Fruit fly (Drosophila melanogaster) whole organism: Measurements from ENCODE around the gene LManI.

ENCODE experiments used
- CG8478 ChIP-seq: fragments of >200 bp; optimal IDR thresholded peaks from 2 replicates; lab custom pipeline; 2018; ENCODE audit warnings: inconsistent platforms
- Dll ChIP-seq: fragments of >200 bp; optimal IDR thresholded peaks from 2 replicates; lab custom pipeline; 2017
- EcR ChIP-seq, 2 experiments: fragments of >200 bp; optimal IDR thresholded peaks; 2 replicates each; lab custom pipeline; 2017; ENCODE audit warnings: missing biosample characterization in 2 of 2, missing genetic modification characterization in 2 of 2, missing genetic modification reagents in 2 of 2
- pan ChIP-seq: fragments of >200 bp; optimal IDR thresholded peaks from 2 replicates; lab custom pipeline; 2017
- psq ChIP-seq: fragments of >200 bp; optimal IDR thresholded peaks from 2 replicates; lab custom pipeline; 2017
- usp ChIP-seq: fragments of >200 bp; optimal IDR thresholded peaks from 2 replicates; lab custom pipeline; 2017; ENCODE audit warnings: missing biosample characterization, missing genetic modification characterization, mixed read lengths

LManI gene

DNA sequence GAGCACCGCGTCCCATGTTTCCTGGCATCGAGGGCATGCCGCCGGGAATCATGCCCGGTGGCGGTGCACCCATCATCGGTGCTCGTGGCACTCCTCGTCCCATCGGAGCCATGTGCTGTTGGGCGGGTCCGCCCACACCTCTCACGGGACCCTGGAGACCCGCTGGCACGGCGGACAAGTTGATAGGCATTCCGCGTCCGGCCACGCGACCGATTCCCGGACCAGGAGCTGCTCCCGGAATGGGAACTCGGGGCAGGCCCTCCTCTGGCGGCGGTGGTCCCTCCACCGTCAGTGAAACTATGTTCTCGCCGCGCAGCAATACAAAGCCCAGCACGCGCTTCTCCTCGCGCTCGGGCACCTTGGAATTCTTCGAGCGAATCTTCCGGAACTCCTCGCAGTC is 31.4 kb downstream of the LManI start:
- TF ChIP-seq CG8478 (lab: Kevin White, UChicago): no peak
- TF ChIP-seq psq (lab: Kevin White, UChicago): no peak
- TF ChIP-seq pan: no peak

DNA sequence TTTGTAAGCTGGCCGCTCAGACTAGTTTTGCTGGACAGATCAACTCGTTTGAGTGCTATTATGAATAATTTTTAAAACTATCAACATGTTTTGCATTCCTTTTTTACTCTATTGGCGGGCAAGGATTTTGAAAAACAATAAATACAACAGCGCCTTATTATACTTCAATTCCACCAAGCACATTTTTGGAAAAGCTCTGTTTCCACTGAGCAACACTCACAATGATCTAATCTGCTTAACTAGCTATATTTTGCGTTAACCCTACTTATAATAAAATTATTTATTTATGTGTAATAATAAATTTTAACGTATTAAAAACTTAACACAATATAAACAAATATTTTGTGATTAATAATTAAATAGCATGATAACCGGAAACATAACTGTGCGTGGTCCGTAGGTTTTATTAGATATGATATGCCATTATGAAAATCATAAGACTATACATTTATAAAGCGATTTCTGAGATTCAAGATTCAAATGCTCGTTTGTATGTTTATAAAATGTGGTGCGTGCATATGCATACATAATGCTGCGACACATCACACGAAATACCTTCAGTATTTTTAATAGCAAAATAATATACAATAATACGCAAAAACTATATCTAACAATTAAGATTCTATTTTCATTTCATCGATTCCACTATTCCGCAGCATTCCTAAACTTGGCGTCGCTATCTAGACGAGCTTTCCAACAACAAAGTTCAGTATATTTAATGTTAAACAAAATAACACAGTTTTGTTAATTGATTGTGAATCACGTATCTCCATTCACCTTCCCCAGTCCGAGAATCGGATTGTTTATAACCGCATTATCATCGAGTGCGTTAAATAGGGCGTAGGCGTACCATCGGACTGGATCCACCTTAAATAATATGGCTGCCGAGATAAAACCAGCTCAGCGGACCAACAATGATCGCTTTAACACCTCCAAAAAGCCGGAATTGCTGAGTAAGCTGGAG is 34.1 kb downstream of the LManI start, which contains the start of the genes pie and Wdfy2:
TSS of gene pie (minus strand) at position 138 of the 964 bp plus-strand sequence.
TSS of gene Wdfy2 (plus strand) at position 649 of the 964 bp plus-strand sequence.
- no peak for TF ChIP-seq psq (lab: Kevin White, UChicago)
- TF ChIP-seq Dll (lab: Kevin White, UChicago): no peak
- no peak for TF ChIP-seq CG8478 (lab: Kevin White, UChicago)
- TF ChIP-seq usp (GFP tag; lab: Kevin White, UChicago): no peak

DNA sequence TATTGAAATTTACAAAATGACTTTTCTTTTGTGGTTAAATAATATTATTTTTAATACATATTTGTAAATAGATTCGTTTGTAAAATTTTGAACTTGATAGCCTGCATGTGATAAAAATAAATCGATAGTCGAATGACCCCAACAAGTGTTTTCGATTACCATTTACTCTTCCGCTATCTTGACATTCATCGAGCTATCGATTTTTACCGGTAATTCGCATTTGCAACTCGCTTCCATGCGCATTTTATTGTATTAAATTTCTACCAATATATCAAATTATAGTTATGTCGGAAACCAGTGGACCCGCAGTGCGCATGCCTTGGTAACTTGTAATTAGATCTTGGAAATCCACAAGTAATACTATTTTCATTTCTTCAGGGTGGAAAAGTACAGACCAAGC is 38.1 kb downstream of the LManI start, which contains the start of gene RfC3:
TSS of gene RfC3 (plus strand) at position 210 of the 400 bp plus-strand sequence.
- no peak for TF ChIP-seq pan

DNA sequence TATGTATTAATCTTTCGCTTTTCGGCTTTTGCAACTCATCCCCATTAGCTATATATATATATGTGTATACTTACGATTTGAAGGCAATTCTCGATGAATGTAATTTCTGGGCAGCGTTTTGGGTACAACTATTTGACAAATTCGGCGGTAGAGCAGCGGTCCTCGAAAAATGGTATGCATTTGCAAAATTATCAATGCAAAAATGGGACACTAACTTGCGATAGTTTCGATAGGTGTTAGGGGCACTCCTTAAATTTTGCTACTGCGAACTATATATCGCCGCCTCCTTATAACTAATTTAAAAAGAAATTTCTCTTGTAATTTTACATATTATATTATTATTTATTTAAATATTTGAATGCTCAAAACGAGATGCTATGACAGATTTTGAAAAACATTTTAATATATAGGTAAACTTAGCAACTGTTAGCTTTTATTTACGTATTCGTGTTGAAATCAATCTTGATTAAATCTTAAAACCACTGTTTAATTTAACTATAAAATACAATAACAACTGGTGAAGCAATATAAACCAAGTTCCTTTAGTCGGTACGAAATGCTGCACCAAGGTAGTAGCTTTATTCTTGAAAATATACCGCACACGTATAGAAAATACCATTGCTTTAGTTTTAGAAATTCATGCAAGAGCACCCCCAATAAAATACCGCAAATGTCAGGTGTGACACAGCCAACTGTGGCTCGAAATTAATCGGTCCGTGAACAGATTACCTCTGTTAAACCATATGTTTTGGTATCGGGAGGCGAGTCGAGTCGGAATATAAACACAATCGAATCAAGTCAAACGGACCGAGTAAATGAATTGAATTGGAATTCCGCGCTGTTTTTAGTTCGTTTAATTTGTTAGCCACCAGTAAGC is 43.6 kb downstream of the LManI start, which contains the start of the genes CG5355 and Klp31E:
TSS of gene CG5355 (minus strand) at position 213 of the 877 bp plus-strand sequence.
TSS of gene Klp31E (plus strand) at position 767 of the 877 bp plus-strand sequence.
- TF ChIP-seq psq (lab: Kevin White, UChicago) (no peak), pan (no peak), Dll (lab: Kevin White, UChicago) (no peak), EcR (GFP tag; optimal IDR thresholded peaks at IDR 0.05; lab: Kevin White, UChicago) (no peak), CG8478 (lab: Kevin White, UChicago) (no peak), usp (GFP tag; lab: Kevin White, UChicago) (no peak)

DNA sequence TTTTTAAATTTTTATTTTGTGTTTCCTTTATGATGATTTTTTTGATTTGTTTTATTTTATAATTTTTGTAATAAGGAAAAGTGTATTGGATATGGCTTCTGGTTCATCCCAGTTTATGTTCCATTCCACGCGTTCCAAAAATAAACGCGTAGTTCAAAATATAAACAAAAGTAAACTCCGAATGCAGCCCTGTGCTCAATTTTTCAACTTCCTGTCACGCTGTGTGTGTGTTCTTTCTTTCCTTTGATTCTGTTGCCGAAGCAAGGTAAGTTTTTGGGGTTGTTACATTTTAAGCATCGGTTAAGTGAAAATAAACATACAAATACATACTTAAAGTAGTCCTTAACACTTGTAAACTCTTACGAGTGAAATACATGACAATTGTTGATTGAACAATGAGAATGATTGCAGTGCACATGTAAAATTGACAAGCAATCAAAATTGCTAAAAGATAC is 48.9 kb downstream of the LManI start, which contains the start of the genes Ip259 and RpS27A:
TSS of gene Ip259 (plus strand) at position 231 of the 455 bp plus-strand sequence.
TSS of gene RpS27A (plus strand) at position 231 of the 455 bp plus-strand sequence.
- TF ChIP-seq Dll (lab: Kevin White, UChicago): no peak
- TF ChIP-seq EcR (GFP tag; optimal IDR thresholded peaks at IDR 0.05; lab: Kevin White, UChicago): no peak
- TF ChIP-seq psq (lab: Kevin White, UChicago): no peak
- no peak for TF ChIP-seq usp (GFP tag; lab: Kevin White, UChicago)
- no peak for TF ChIP-seq pan
- no peak for TF ChIP-seq CG8478 (lab: Kevin White, UChicago)

DNA sequence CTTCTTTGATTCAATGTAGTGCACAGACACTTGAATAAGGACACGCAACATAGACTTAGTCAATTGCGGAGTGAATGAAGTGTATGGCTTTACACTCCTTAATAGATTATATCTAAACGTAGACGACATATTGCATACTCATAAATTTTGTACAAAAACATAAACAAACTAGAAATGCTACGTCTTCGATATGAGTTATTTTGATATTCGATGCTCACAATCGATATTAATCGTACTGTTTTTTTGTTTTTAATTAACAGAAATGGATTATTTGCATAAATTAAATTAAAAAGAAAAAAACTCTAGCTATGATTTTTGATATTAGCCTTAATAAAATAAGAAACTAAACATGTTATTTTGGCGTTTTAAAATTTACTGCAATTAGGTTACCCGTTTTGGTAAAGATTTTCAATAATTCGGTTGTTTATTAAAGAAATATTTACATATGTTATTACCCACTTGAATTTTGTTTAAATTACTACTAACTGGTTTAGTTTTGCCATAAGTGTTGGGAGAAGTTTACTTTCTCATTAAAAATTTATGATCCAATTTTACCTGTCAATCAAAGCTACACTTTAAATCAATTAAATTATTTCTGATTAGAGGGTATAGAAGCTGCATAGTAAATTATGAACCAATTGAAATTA is 51.9 kb downstream of the LManI start, which contains the start of the genes CG17768, LSm-4 and Ir31a:
TSS of gene CG17768 (minus strand) at position 196 of the 647 bp plus-strand sequence.
TSS of gene LSm-4 (minus strand) at position 196 of the 647 bp plus-strand sequence.
TSS of gene Ir31a (plus strand) at position 558 of the 647 bp plus-strand sequence.
- no peak for TF ChIP-seq Dll (lab: Kevin White, UChicago)
- TF ChIP-seq CG8478 (lab: Kevin White, UChicago): no peak
- TF ChIP-seq psq (lab: Kevin White, UChicago): no peak
- TF ChIP-seq pan: no peak
- TF ChIP-seq EcR (GFP tag; optimal IDR thresholded peaks at IDR 0.05; lab: Kevin White, UChicago): no peak
- no peak for TF ChIP-seq usp (GFP tag; lab: Kevin White, UChicago)

DNA sequence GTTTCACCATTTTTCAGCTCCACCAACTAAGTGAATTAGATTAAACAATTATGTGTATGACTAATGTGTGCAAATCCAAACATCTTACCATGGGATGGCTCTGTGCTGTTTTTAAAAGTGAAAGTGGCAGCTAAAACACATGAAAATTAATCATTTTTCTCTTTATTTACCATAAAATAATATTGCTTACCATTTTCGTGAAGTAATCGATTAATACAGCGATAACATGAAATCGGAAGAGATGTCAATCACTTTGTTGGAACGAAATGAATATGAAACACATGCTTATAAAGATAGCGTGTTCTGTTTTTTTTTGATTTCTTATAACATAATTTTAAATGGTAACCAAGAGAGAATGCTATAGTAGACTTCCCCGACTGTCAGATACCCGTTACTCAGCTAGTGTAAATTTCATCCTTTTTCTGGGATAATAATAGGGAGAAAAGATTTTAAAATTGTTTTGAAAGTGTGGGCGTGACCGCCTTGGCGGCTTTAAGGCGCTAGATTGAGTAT is 53.2 kb downstream of the LManI start:
- TF ChIP-seq psq (lab: Kevin White, UChicago) (no peak), EcR (GFP tag; optimal IDR thresholded peaks at IDR 0.05; lab: Kevin White, UChicago) (no peak), Dll (lab: Kevin White, UChicago) (no peak), usp (GFP tag; lab: Kevin White, UChicago) (no peak), CG8478 (lab: Kevin White, UChicago) (no peak), pan (no peak)
